Fruit fly (Drosophila melanogaster): Measurements from ENCODE around the gene CG11601.

The CG11601 gene

dm6 chr2L:250507-251215, 32.4 kb downstream of the CG11601 start, which contains the start of gene kis (continued):
- peak; percentile 93 for TF ChIP-seq CG12659 (GFP tag; optimal IDR thresholded peaks at IDR 0.05)
- TF ChIP-seq sr (GFP tag; IDR thresholded peaks at IDR 0.05) = no peak
- no peak for TF ChIP-seq Tbp (GFP tag; optimal IDR thresholded peaks at IDR 0.05)
- peak; percentile 61 for TF ChIP-seq slbo (GFP tag; IDR thresholded peaks at IDR 0.05)
- no peak for TF ChIP-seq tio (GFP tag; optimal IDR thresholded peaks at IDR 0.05)
- TF ChIP-seq grn (GFP tag; optimal IDR thresholded peaks at IDR 0.05) = no peak
- no peak for TF ChIP-seq CG6813 (GFP tag; optimal IDR thresholded peaks at IDR 0.05)
- peak; percentile 17 for TF ChIP-seq CG12744 (GFP tag; optimal IDR thresholded peaks at IDR 0.05)
- TF ChIP-seq sisA (GFP tag; IDR thresholded peaks at IDR 0.05) = no peak
- no peak for TF ChIP-seq bigmax (GFP tag; optimal IDR thresholded peaks at IDR 0.05)
- TF ChIP-seq ftz-f1 (GFP tag; optimal IDR thresholded peaks at IDR 0.05) = no peak
- peak; percentile 97 for TF ChIP-seq unc-4 (GFP tag; IDR thresholded peaks at IDR 0.05; ENCODE audit: partially characterized antibody)
- TF ChIP-seq crc (GFP tag; optimal IDR thresholded peaks at IDR 0.05) = no peak
- TF ChIP-seq CG2116 (GFP tag; optimal IDR thresholded peaks at IDR 0.05) = peak; percentile 79
- peak; percentile 91 for TF ChIP-seq hb (GFP tag; IDR thresholded peaks at IDR 0.05; ENCODE audit: partially characterized antibody)
- TF ChIP-seq en (GFP tag; optimal IDR thresholded peaks at IDR 0.05) = no peak
- peak; percentile 35 for TF ChIP-seq kah (GFP tag; optimal IDR thresholded peaks at IDR 0.05)
- no peak for TF ChIP-seq tgo (GFP tag; IDR thresholded peaks at IDR 0.05)
- peak; percentile 29 for TF ChIP-seq CG10209 (GFP tag; optimal IDR thresholded peaks at IDR 0.05)
- 0 out of 2 replicates have a peak, but pooled peaks have one; percentile 14 for TF ChIP-seq E2f1 (GFP tag; IDR thresholded peaks at IDR 0.05)
- no peak for TF ChIP-seq luna (GFP tag; optimal IDR thresholded peaks at IDR 0.05)
- TF ChIP-seq Camta (GFP tag; optimal IDR thresholded peaks at IDR 0.05) = peak; percentile 48
- TF ChIP-seq fd102C (GFP tag; optimal IDR thresholded peaks at IDR 0.05) = no peak
- no peak for TF ChIP-seq Mrtf (GFP tag; IDR thresholded peaks at IDR 0.05)
- TF ChIP-seq grau (tag; optimal IDR thresholded peaks at IDR 0.05) = peak; percentile 39
- TF ChIP-seq fu2 (GFP tag; optimal IDR thresholded peaks at IDR 0.05) = peak; percentile 20
- peak; percentile 76 for TF ChIP-seq CG1603 (tag; optimal IDR thresholded peaks at IDR 0.05)
- peak; percentile 15 for TF ChIP-seq Hr3 (GFP tag; optimal IDR thresholded peaks at IDR 0.05)
- TF ChIP-seq NfI (GFP tag; optimal IDR thresholded peaks at IDR 0.05) = peak; percentile 9
- TF ChIP-seq Dip2 (GFP tag; IDR thresholded peaks at IDR 0.05) = no peak
- peak; percentile 91 for TF ChIP-seq tna (GFP tag; IDR thresholded peaks at IDR 0.05; ENCODE audit: partially characterized antibody)
- TF ChIP-seq Atf6 (GFP tag; IDR thresholded peaks at IDR 0.05) = no peak
- TF ChIP-seq hkb (optimal IDR thresholded peaks at IDR 0.05) = peak; percentile 43
- TF ChIP-seq hkb (GFP tag; IDR thresholded peaks at IDR 0.05) = 0 out of 2 replicates have a peak, but pooled peaks have one; percentile 33
- peak; percentile 98 for TF ChIP-seq bbx (GFP tag; IDR thresholded peaks at IDR 0.05; ENCODE audit: partially characterized antibody)
- no peak for TF ChIP-seq CG6854 (GFP tag; optimal IDR thresholded peaks at IDR 0.05)
- TF ChIP-seq CG8089 (GFP tag; optimal IDR thresholded peaks at IDR 0.05) = no peak
- peak; percentile 68 for TF ChIP-seq gsb-n (tag; optimal IDR thresholded peaks at IDR 0.05)
- peak; percentile 42 for TF ChIP-seq CG18599 (GFP tag; optimal IDR thresholded peaks at IDR 0.05)
- TF ChIP-seq HLH54F (GFP tag; optimal IDR thresholded peaks at IDR 0.05) = peak; percentile 60
- TF ChIP-seq Meics (GFP tag; optimal IDR thresholded peaks at IDR 0.05) = peak; percentile 30
- peak; percentile 9 for TF ChIP-seq CG12071 (GFP tag; optimal IDR thresholded peaks at IDR 0.05)
- peak; percentile 63 for TF ChIP-seq CG8924 (tag; optimal IDR thresholded peaks at IDR 0.05)
- TF ChIP-seq Hsf (GFP tag; optimal IDR thresholded peaks at IDR 0.05) = peak; percentile 59
- TF ChIP-seq ac (GFP tag; optimal IDR thresholded peaks at IDR 0.05) = no peak
- peak in 1 of 3 experiments; percentile 74 for TF ChIP-seq Stat92E (GFP tag; optimal IDR thresholded peaks at IDR 0.05)
- TF ChIP-seq croc (GFP tag; conservative IDR thresholded peaks at IDR 0.05) = no peak
- TF ChIP-seq CG15696 (tag; optimal IDR thresholded peaks at IDR 0.05) = peak; percentile 12
- TF ChIP-seq Rx (GFP tag; IDR thresholded peaks at IDR 0.05) = no peak
- no peak for TF ChIP-seq schlank (tag; optimal IDR thresholded peaks at IDR 0.05)

All from whole organism, embryonic.